Fruit fly (Drosophila melanogaster): ENCODE data around the gene CG13311.

dm6 chr3L:8774974-8775731 lies 26.8 kb downstream of the CG13311 start:
- TF ChIP-seq insv (optimal IDR thresholded peaks at IDR 0.05): no peak
- no peak for TF ChIP-seq Myc (optimal IDR thresholded peaks at IDR 0.05)
